Fruit fly (Drosophila melanogaster): ENCODE results near the gene Sema1a.
A peak's percentile ranks its signal among the peaks of the same experiment; 100 is the strongest.

The Sema1a gene

DNA sequence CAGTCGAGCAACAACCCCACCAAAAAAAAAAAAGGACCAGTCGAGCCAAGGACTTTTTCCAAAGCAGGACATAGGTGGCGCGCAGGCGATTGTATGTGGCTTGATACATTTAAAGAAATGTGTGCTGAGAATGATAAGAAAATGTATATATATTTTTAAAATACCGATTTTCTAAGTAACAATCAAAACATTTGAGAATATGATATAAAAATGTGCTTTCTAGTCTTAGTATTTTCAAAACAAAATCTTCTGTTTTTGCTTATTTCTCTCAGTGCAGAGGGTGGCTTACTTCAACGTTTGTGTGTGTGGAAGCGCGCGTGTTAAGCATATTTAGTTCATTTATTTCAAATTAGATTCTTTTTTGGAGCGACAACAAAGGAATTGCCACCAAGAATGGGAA, 60.7 kb downstream of the Sema1a start (continued):
- TF ChIP-seq CG7556 (GFP tag; optimal IDR thresholded peaks at IDR 0.05) (peak; percentile 74), CG10979 (tag; optimal IDR thresholded peaks at IDR 0.05) (peak; percentile 65), CG42726 (GFP tag; IDR thresholded peaks at IDR 0.05; ENCODE audit: partially characterized antibody) (no peak), otp (GFP tag; IDR thresholded peaks at IDR 0.05) (0 out of 3 replicates have a peak, but pooled peaks have one; percentile 38), CG6654 (GFP tag; optimal IDR thresholded peaks at IDR 0.05) (no peak), CG7928 (GFP tag; optimal IDR thresholded peaks at IDR 0.05) (no peak), CG12219 (GFP tag; optimal IDR thresholded peaks at IDR 0.05) (peak; percentile 20), Adf1 (GFP tag; IDR thresholded peaks at IDR 0.05) (no peak), chinmo (GFP tag; IDR thresholded peaks at IDR 0.05; ENCODE audit: partially characterized antibody) (no peak), CG18619 (GFP tag; optimal IDR thresholded peaks at IDR 0.05) (peak; percentile 46), CG18476 (GFP tag; optimal IDR thresholded peaks at IDR 0.05) (peak; percentile 54), CG11398 (GFP tag; optimal IDR thresholded peaks at IDR 0.05) (no peak), kah (GFP tag; optimal IDR thresholded peaks at IDR 0.05) (peak; percentile 4), Lhr (GFP tag; optimal IDR thresholded peaks at IDR 0.05) (no peak), zf30C (GFP tag; optimal IDR thresholded peaks at IDR 0.05) (peak; percentile 18), CG8290 (GFP tag; optimal IDR thresholded peaks at IDR 0.05) (peak; percentile 19), CG8290 (tag; optimal IDR thresholded peaks at IDR 0.05) (no peak), NfI (GFP tag; optimal IDR thresholded peaks at IDR 0.05) (peak; percentile 45), Hey (tag; optimal IDR thresholded peaks at IDR 0.05) (no peak), Ada2b (GFP tag; IDR thresholded peaks at IDR 0.05) (peak; percentile 61), CG30020 (tag; optimal IDR thresholded peaks at IDR 0.05) (no peak), NC2α (GFP tag; optimal IDR thresholded peaks at IDR 0.05) (no peak), CG9437 (GFP tag; optimal IDR thresholded peaks at IDR 0.05) (peak; percentile 33), sna (GFP tag; IDR thresholded peaks at IDR 0.05; ENCODE audit: partially characterized antibody) (no peak), Mad (GFP tag; optimal IDR thresholded peaks at IDR 0.05) (peak; percentile 30), CG11247 (GFP tag; IDR thresholded peaks at IDR 0.05) (no peak)

DNA sequence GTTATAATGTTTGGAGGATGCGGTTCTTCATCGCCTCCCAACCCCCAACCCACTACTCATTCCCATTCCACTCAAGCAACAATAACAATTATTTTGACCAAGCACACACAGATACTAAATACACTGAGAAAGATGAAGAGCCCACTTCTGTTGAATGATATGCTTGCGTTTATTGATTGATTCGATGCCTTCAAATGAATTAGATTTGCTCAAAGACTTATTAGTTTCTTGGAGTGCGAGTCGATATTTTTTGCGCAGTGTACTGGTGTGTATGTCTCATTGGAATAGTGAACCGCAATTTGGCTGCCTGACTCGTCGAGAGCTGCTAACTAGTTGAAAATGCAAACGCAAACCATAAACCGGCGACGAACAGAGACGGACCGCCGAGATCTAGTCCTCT, 68.9 kb downstream of the Sema1a start:
- no peak for TF ChIP-seq ash1 (GFP tag; optimal IDR thresholded peaks at IDR 0.05)
- 0 out of 2 replicates have a peak, but pooled peaks have one; percentile 21 for TF ChIP-seq CG32772 (GFP tag; IDR thresholded peaks at IDR 0.05)
- peak; percentile 27 for TF ChIP-seq bcd (GFP tag; optimal IDR thresholded peaks at IDR 0.05)
- no peak for TF ChIP-seq eyg (GFP tag; optimal IDR thresholded peaks at IDR 0.05)
- no peak for TF ChIP-seq vnd (GFP tag; IDR thresholded peaks at IDR 0.05; ENCODE audit: partially characterized antibody)
- TF ChIP-seq her (GFP tag; optimal IDR thresholded peaks at IDR 0.05): peak; percentile 42
- TF ChIP-seq Gug (GFP tag; IDR thresholded peaks at IDR 0.05): peak; percentile 25; the same call in 2 of the 4 replicates
- TF ChIP-seq CG2129 (GFP tag; IDR thresholded peaks at IDR 0.05; ENCODE audit: partially characterized antibody): no peak
- peak; percentile 42; the same call in 1 of the 2 replicates for TF ChIP-seq sisA (GFP tag; IDR thresholded peaks at IDR 0.05)
- peak; percentile 14 for TF ChIP-seq CG17829 (tag; optimal IDR thresholded peaks at IDR 0.05)
- no peak for TF ChIP-seq pan (optimal IDR thresholded peaks at IDR 0.05)
- peak in 1 of 2 experiments; percentile 40 for TF ChIP-seq pan (GFP tag; optimal IDR thresholded peaks at IDR 0.05 in 1 of 2, IDR thresholded peaks at IDR 0.05 in 1 of 2)
- peak; percentile 16 for TF ChIP-seq chn (GFP tag; optimal IDR thresholded peaks at IDR 0.05)
- TF ChIP-seq Trl (optimal IDR thresholded peaks at IDR 0.05): no peak
- peak; percentile 13 for TF ChIP-seq Trl (GFP tag; optimal IDR thresholded peaks at IDR 0.05)
- no peak for TF ChIP-seq CG10209 (GFP tag; optimal IDR thresholded peaks at IDR 0.05)
- TF ChIP-seq CG9817 (tag; optimal IDR thresholded peaks at IDR 0.05): peak; percentile 14
- no peak for TF ChIP-seq twi (tag; optimal IDR thresholded peaks at IDR 0.05)
- TF ChIP-seq Ssrp (tag; optimal IDR thresholded peaks at IDR 0.05): peak; percentile 15
- TF ChIP-seq CG6175 (GFP tag; IDR thresholded peaks at IDR 0.05): no peak
- TF ChIP-seq CG17802 (tag; optimal IDR thresholded peaks at IDR 0.05): peak; percentile 24
- peak; percentile 42 for TF ChIP-seq ind (GFP tag; optimal IDR thresholded peaks at IDR 0.05)
- no peak for TF ChIP-seq CG9797 (GFP tag; optimal IDR thresholded peaks at IDR 0.05)
- TF ChIP-seq bowl (GFP tag; IDR thresholded peaks at IDR 0.05): no peak
- no peak for TF ChIP-seq CG1832 (GFP tag; optimal IDR thresholded peaks at IDR 0.05)
- TF ChIP-seq toy (GFP tag; IDR thresholded peaks at IDR 0.05): no peak
- TF ChIP-seq Dbx (GFP tag; IDR thresholded peaks at IDR 0.05): peak; percentile 24; the same call in 1 of the 3 replicates

Data from whole organism, embryonic.